Worm (Caenorhabditis elegans) whole organism, L1 larva: ENCODE measurements around the gene R11E3.19.

ENCODE experiments used
- efl-1 ChIP-seq, 4 experiments: fragments of 150-350 bp; optimal IDR thresholded peaks in 3 of 4; peaks in 1 of 4; 1 replicate in 1 of 4; 2 replicates in 3 of 4; lab custom pipeline; 2014; ENCODE audit warnings: missing biosample characterization in 2 of 4, missing genetic modification characterization in 2 of 4, missing genetic modification reagents in 2 of 4
- egl-27 ChIP-seq, 2 experiments: fragments of 150-350 bp in 1 of 2; sonication (generic microtip); optimal IDR thresholded peaks; 3 replicates each; lab custom pipeline; 2017 to 2018; ENCODE audit warnings: missing biosample characterization in 2 of 2, missing genetic modification characterization in 2 of 2, missing genetic modification reagents in 2 of 2
- elt-3 ChIP-seq, 6 experiments: fragments of 150-350 bp in 1 of 6; sonication (generic microtip); optimal IDR thresholded peaks; 2 replicates each; lab custom pipeline; 2017 to 2018; ENCODE audit warnings: missing biosample characterization in 6 of 6, missing genetic modification characterization in 6 of 6, inconsistent platforms in 1 of 6
- nhr-237 ChIP-seq: fragments of 150-350 bp; optimal IDR thresholded peaks from 2 replicates; lab custom pipeline; 2014; ENCODE audit warnings: missing biosample characterization, missing genetic modification characterization
- nhr-28 ChIP-seq: fragments of 150-350 bp; optimal IDR thresholded peaks from 2 replicates; lab custom pipeline; 2014; ENCODE audit warnings: missing biosample characterization, missing genetic modification characterization
- nhr-77 ChIP-seq: fragments of 150-350 bp; optimal IDR thresholded peaks from 2 replicates; lab custom pipeline; 2014; ENCODE audit warnings: missing biosample characterization, missing genetic modification characterization
- unc-130 ChIP-seq: fragments of 150-350 bp; optimal IDR thresholded peaks from 2 replicates; lab custom pipeline; 2017; ENCODE audit warnings: missing biosample characterization, missing genetic modification characterization, inconsistent platforms
- unc-62 ChIP-seq: fragments of 150-350 bp; optimal IDR thresholded peaks from 2 replicates; lab custom pipeline; 2014; ENCODE audit warnings: missing biosample characterization, missing genetic modification reagents, missing genetic modification characterization
- unc-86 ChIP-seq: sonication (generic microtip); optimal IDR thresholded peaks from 2 replicates; lab custom pipeline; 2016; ENCODE audit warnings: missing genetic modification characterization, missing compliant biosample characterization
- ztf-11 ChIP-seq, 2 experiments: sonication (generic microtip); optimal IDR thresholded peaks; 2 replicates each; lab custom pipeline; 2016 to 2017; ENCODE audit warnings: missing genetic modification characterization in 2 of 2, missing biosample characterization in 1 of 2, missing compliant biosample characterization in 1 of 2

ce11 chrIV:4744167-4744566 is 31.7 kb downstream of the R11E3.19 start, which contains the start of gene hoe-1:
- TF ChIP-seq unc-62 (GFP tag; lab: Kevin White, UChicago) (no peak), unc-130 (tag; lab: Kevin White, UChicago) (no peak), nhr-77 (tag; lab: Kevin White, UChicago) (no peak), unc-86 (no peak), ztf-11 (tag; optimal IDR thresholded peaks at IDR 0.05; lab: Kevin White, UChicago) (no peak), efl-1 (optimal IDR thresholded peaks at IDR 0.05; lab: Kevin White, UChicago) (no peak), efl-1 (GFP tag; optimal IDR thresholded peaks at IDR 0.05 in 1 of 2; lab: Kevin White, UChicago) (peak in 1 of 2 experiments; percentile 24), nhr-28 (no peak), egl-27 (tag; optimal IDR thresholded peaks at IDR 0.05; lab: Kevin White, UChicago) (no peak), nhr-237 (tag; lab: Kevin White, UChicago) (no peak), elt-3 (tag; optimal IDR thresholded peaks at IDR 0.05; lab: Kevin White, UChicago) (no peak)
